Worm (Caenorhabditis elegans) whole organism, early embryonic: ENCODE results near the gene srv-6.

Source experiments
- ama-1 ChIP-seq: fragments of 150-350 bp; optimal IDR thresholded peaks from 2 replicates; lab custom pipeline; 2014
- ceh-13 ChIP-seq: fragments of 200-800 bp; sonication (Bioruptor generic); optimal IDR thresholded peaks from 2 replicates; lab custom pipeline; 2018; ENCODE audit warnings: mild to moderate bottlenecking, missing genetic modification characterization, missing compliant biosample characterization
- flt-1 ChIP-seq: fragments of 200-800 bp; sonication (Bioruptor generic); IDR thresholded peaks from 2 replicates; pipeline ENCODE4 v1.3.6; 2022; ENCODE audit warnings: missing genetic modification characterization, missing compliant biosample characterization
- pes-1 ChIP-seq: fragments of 200-800 bp; sonication (Bioruptor generic); IDR thresholded peaks from 2 replicates; pipeline ENCODE4 v1.3.6; 2022; ENCODE audit warnings: missing genetic modification reagents, missing genetic modification characterization, missing compliant biosample characterization

DNA sequence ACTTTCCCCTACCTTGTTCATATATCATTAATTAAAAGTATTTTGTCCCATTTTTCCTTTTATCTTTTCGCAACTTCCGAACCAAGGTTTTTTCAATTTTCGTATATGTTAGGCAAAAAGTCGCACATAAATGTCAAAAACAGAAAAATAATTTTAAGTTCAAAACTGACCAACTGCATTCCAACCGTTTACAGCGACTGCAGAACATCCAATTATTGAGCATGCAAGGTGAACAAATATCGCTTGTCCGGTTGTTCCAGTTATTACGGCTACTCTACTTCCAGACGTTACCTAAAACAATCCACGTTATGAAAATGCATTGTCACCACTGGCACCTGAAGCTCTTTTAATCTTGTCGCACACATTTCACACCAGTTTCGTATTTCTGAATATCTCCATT, 16.8 kb downstream of the srv-6 start, which contains the start of gene C52B9.10:
- no peak for TF ChIP-seq ama-1 (lab: Kevin White, UChicago)
- no peak for TF ChIP-seq ceh-13 (GFP tag; lab: Kevin White, UChicago)
- no peak for TF ChIP-seq pes-1
- TF ChIP-seq flt-1 (GFP tag; lab: Robert Waterston, UW) = no peak
